Fruit fly (Drosophila melanogaster) Kc167 (cell line): ENCODE measurements around the gene Usp10.

Experiments
- Myc ChIP-seq: fragments of >200 bp; optimal IDR thresholded peaks from 2 replicates; lab custom pipeline; 2017; ENCODE audit warnings: missing external identifiers
- Sin3A ChIP-seq: fragments of >200 bp; optimal IDR thresholded peaks from 2 replicates; lab custom pipeline; 2018; ENCODE audit warnings: missing external identifiers
- h ChIP-seq: fragments of >200 bp; optimal IDR thresholded peaks from 3 replicates; lab custom pipeline; 2018; ENCODE audit warnings: missing external identifiers
- insv ChIP-seq: fragments of >200 bp; optimal IDR thresholded peaks from 3 replicates; lab custom pipeline; 2018; ENCODE audit warnings: missing external identifiers
- psq ChIP-seq: fragments of >200 bp; optimal IDR thresholded peaks from 2 replicates; lab custom pipeline; 2017; ENCODE audit warnings: missing external identifiers

DNA sequence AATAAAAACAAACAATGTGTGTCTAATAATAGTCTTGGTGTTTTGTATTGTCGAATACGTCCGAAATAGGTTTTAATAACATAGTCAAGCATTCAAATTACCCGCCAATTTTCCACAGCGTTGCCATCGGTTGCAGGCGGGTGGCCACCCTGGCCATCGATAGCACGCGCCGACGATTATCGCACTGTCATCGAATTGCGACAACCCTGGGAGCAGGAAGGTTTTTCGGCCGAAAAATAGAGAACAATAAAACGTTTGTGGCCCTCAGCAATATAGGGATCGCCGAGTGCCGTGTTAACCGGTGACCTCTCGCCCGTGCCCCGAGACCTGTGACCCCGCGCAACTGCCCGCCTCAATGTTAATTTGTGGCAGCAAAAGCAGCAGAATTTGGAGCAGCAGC, at the start of gene Usp10:
- TF ChIP-seq psq (lab: Kevin White, UChicago) (no peak), insv (lab: Kevin White, UChicago) (no peak), Sin3A (lab: Kevin White, UChicago) (no peak), h (no peak), Myc (lab: Kevin White, UChicago) (no peak)
